Worm (Caenorhabditis elegans) whole organism, young adult: ENCODE results near the gene C47D12.4.

ENCODE experiments used
- ceh-91 ChIP-seq: fragments of 200-800 bp; sonication (Bioruptor generic); IDR thresholded peaks from 2 replicates; pipeline ENCODE4 v1.3.6; 2022; ENCODE audit warnings: missing genetic modification reagents, missing genetic modification characterization, missing compliant biosample characterization
- efl-1 ChIP-seq: fragments of 150-350 bp; optimal IDR thresholded peaks from 2 replicates; lab custom pipeline; 2014; ENCODE audit warnings: missing biosample characterization, missing genetic modification reagents, missing genetic modification characterization
- mcd-1 ChIP-seq: fragments of 200-800 bp; sonication (Bioruptor generic); IDR thresholded peaks from 2 replicates; pipeline ENCODE4 v1.3.6; 2022; ENCODE audit warnings: missing genetic modification reagents, missing genetic modification characterization, missing compliant biosample characterization
- pha-4 ChIP-seq: fragments of 150-350 bp; sonication (generic microtip); optimal IDR thresholded peaks from 2 replicates; lab custom pipeline; 2014; ENCODE audit warnings: missing biosample characterization, missing genetic modification reagents, missing genetic modification characterization

ce11 chrII:11710771-11711170 lies 29.2 kb downstream of the C47D12.4 start:
- no peak for TF ChIP-seq ceh-91
- TF ChIP-seq pha-4, result no peak
- no peak for TF ChIP-seq mcd-1 (GFP tag; lab: Robert Waterston, UW)
- no peak for TF ChIP-seq efl-1 (GFP tag; lab: Kevin White, UChicago)
